Worm (Caenorhabditis elegans) whole organism, L4/young adult: ENCODE measurements around the gene Y38F2AL.12.

Source experiments
- W03F9.2 ChIP-seq: fragments of 150-350 bp; optimal IDR thresholded peaks from 2 replicates; lab custom pipeline; 2014; ENCODE audit warnings: missing biosample characterization, missing genetic modification characterization
- dao-5 ChIP-seq: sonication (generic microtip); optimal IDR thresholded peaks from 2 replicates; lab custom pipeline; 2016; ENCODE audit warnings: missing genotype, missing genetic modification characterization, moderate library complexity, missing compliant biosample characterization

DNA sequence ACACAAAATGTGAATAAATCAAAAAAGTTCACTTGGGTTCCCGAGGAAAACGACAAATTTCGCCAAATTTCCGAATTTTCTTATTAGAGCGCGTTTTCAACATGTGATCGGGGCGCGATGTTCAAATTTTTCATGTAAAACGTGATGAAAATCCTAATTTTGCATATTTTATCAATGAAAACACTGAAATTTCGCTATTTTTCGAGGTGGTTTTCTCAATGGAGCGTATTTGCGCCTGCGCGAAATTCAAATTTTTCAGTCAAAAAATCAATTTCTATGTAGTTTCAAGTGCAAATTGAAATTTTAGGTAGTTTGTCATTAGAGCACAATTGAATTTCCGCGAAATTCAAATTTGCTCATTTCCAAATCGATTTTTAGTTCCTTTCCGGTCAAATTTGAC lies 9.0 kb upstream of the Y38F2AL.12 start:
- TF ChIP-seq dao-5 (tag; lab: Kevin White, UChicago) (no peak), W03F9.2 (no peak)
